Fruit fly (Drosophila melanogaster) whole organism: ENCODE data around the gene TfIIA-S-2.

ENCODE experiments used
- CG8478 ChIP-seq: fragments of >200 bp; optimal IDR thresholded peaks from 2 replicates; lab custom pipeline; 2018; ENCODE audit warnings: inconsistent platforms
- Dll ChIP-seq: fragments of >200 bp; optimal IDR thresholded peaks from 2 replicates; lab custom pipeline; 2017
- EcR ChIP-seq, 2 experiments: fragments of >200 bp; optimal IDR thresholded peaks; 2 replicates each; lab custom pipeline; 2017; ENCODE audit warnings: missing biosample characterization in 2 of 2, missing genetic modification characterization in 2 of 2, missing genetic modification reagents in 2 of 2
- pan ChIP-seq: fragments of >200 bp; optimal IDR thresholded peaks from 2 replicates; lab custom pipeline; 2017
- psq ChIP-seq: fragments of >200 bp; optimal IDR thresholded peaks from 2 replicates; lab custom pipeline; 2017
- usp ChIP-seq: fragments of >200 bp; optimal IDR thresholded peaks from 2 replicates; lab custom pipeline; 2017; ENCODE audit warnings: missing biosample characterization, missing genetic modification characterization, mixed read lengths

Gene TfIIA-S-2

dm6 chrX:1009468-1010259 lies 1.8 kb downstream of the TfIIA-S-2 start:
- no peak for TF ChIP-seq EcR (GFP tag; optimal IDR thresholded peaks at IDR 0.05; lab: Kevin White, UChicago)
- TF ChIP-seq usp, result no peak
- no peak for TF ChIP-seq psq
- TF ChIP-seq pan (lab: Kevin White, UChicago), result no peak
- TF ChIP-seq Dll (lab: Kevin White, UChicago), result no peak
- TF ChIP-seq CG8478 (lab: Kevin White, UChicago), result no peak

DNA sequence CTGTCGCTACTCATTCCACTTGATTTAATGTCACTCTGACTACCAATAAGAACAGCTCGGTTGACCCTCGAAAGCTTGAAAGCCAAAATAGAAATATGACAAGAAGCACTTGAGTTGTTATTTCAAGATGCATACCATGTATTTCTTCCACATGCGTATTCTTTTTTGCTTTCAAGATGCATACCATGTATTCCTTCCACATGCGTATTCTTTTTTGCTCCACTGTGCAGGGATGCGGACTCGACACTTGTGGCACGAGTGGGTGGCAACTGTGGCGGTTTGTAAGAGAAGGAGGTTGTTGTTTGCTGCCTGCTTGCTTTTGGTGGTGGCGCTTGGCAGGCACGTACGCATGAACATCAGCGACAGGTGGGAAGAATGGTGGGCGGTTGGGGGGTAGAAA lies 5.3 kb downstream of the TfIIA-S-2 start:
- no peak for TF ChIP-seq usp
- TF ChIP-seq Dll (lab: Kevin White, UChicago), result no peak
- TF ChIP-seq pan (lab: Kevin White, UChicago), result no peak
- no peak for TF ChIP-seq CG8478 (lab: Kevin White, UChicago)
- no peak for TF ChIP-seq psq
- TF ChIP-seq EcR (GFP tag; optimal IDR thresholded peaks at IDR 0.05; lab: Kevin White, UChicago), result no peak

- TF ChIP-seq psq, result no peak
- no peak for TF ChIP-seq Dll (lab: Kevin White, UChicago)
- no peak for TF ChIP-seq pan (lab: Kevin White, UChicago)
- no peak for TF ChIP-seq usp
- TF ChIP-seq CG8478 (lab: Kevin White, UChicago), result no peak
- TF ChIP-seq EcR (GFP tag; optimal IDR thresholded peaks at IDR 0.05; lab: Kevin White, UChicago), result no peak
Observed at dm6 chrX:998884-999283, 12.6 kb downstream of the TfIIA-S-2 start.

DNA sequence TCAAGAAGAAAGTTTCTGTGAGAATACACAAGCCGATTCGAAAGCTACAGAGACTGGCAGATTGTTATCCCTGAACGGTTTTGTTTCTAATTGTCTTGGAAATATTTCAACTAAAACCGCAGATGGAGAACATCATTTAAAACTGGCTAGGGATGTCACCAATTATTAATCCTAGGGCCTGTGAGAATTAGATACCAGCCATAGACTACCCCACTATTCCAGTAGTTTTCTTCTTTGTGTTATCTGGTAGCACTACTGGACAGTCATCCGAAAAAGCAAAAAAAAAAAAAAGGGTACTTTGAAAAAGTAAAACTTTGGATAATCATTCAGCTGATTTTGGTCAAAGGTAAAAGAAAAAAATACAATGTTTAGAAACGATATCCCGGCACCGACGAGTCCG lies 21.2 kb downstream of the TfIIA-S-2 start, which contains the start of gene CG18823:
CG18823 (plus strand) TSS at position 301 of the 400 bp plus-strand sequence.
- TF ChIP-seq CG8478 (lab: Kevin White, UChicago) (no peak), usp (no peak), EcR (GFP tag; optimal IDR thresholded peaks at IDR 0.05; lab: Kevin White, UChicago) (no peak), pan (lab: Kevin White, UChicago) (no peak), psq (no peak), Dll (lab: Kevin White, UChicago) (no peak)

DNA sequence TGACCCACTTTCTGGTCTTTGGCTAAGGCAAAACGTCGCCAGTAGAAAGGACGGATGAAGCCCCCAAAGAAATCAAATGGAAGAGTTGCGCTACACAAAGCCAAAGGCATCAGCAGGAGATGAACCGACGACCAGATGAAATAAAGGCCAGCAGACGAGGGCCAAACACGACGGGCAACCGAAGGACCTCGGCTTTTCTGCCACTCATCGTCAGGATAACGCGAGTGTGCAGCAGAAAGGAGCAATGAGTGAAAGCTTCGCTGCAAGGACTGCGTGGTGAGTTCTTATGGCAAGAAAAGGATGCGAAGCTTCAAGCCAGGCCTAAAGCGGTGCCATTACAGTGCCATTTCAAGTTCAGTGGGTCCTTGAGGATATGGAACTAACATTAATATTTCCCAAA lies 25.5 kb downstream of the TfIIA-S-2 start:
- TF ChIP-seq psq, result no peak
- TF ChIP-seq CG8478 (lab: Kevin White, UChicago), result no peak
- TF ChIP-seq pan (lab: Kevin White, UChicago), result no peak
- TF ChIP-seq EcR (GFP tag; optimal IDR thresholded peaks at IDR 0.05; lab: Kevin White, UChicago), result no peak
- TF ChIP-seq Dll (lab: Kevin White, UChicago), result no peak
- TF ChIP-seq usp, result no peak

DNA sequence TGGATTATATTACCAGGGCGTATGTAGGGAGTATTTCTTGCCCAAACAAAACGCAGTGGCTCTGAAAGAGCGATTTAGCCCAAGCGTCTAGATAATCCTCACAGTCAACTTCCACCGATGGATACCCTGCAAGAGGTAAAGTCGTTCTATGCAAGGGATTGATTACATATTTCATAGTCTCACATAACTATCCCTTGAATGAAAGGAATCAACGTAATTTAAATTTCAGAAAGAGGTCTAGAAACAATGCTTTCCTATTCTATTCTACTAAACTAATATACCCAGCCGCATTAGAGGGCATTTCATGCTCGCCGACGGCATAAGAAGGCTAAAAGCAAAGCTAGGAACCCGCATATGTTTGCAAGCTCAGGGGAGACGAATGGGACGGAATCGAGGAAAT lies 44.6 kb downstream of the TfIIA-S-2 start:
- TF ChIP-seq Dll (lab: Kevin White, UChicago) (no peak), psq (no peak), EcR (GFP tag; optimal IDR thresholded peaks at IDR 0.05; lab: Kevin White, UChicago) (no peak), pan (lab: Kevin White, UChicago) (no peak), CG8478 (lab: Kevin White, UChicago) (no peak), usp (no peak)

dm6 chrX:964012-964411 lies 47.4 kb downstream of the TfIIA-S-2 start:
- TF ChIP-seq usp (no peak), EcR (GFP tag; optimal IDR thresholded peaks at IDR 0.05; lab: Kevin White, UChicago) (no peak), pan (lab: Kevin White, UChicago) (no peak), Dll (lab: Kevin White, UChicago) (no peak), psq (no peak), CG8478 (lab: Kevin White, UChicago) (no peak)
